Worm (Caenorhabditis elegans): Measurements from ENCODE around the gene nhr-158.

DNA sequence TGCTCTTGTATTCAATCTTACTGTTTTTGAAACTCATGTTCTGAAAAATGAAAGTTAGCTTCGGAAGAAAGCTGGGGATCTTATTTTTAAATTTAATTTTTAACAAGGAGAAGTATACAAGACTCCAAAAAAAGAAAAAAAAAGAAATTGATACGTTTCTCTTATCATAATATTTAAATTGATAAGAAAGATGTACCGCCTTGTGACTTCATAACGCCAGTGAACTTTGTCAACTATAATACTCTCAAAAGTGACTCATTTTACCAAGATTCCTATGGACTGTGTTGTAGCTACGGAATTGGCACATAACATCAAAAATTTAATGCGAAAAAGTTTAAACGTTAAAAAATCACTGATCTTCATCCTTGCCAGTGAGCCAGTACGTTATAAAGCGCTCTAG lies 22.2 kb downstream of the nhr-158 start:
- TF ChIP-seq him-1 (tag; optimal IDR thresholded peaks at IDR 0.05) (no peak), dao-5 (tag; optimal IDR thresholded peaks at IDR 0.05) (no peak), W03F9.2 (tag; optimal IDR thresholded peaks at IDR 0.05) (no peak)

Measured in whole organism, L4/young adult.